Fruit fly (Drosophila melanogaster): Measurements from ENCODE around the gene Hsp70Bc.
A peak's percentile ranks its signal among the peaks of the same experiment; 100 is the strongest.

The Hsp70Bc gene

dm6 chr3R:12542947-12543346 is 34.1 kb downstream of the Hsp70Bc start:
- TF ChIP-seq CG8159 (tag; optimal IDR thresholded peaks at IDR 0.05) (peak; percentile 41), Pif1A (GFP tag; optimal IDR thresholded peaks at IDR 0.05) (no peak), CG9948 (tag; optimal IDR thresholded peaks at IDR 0.05) (no peak), CG15710 (tag; optimal IDR thresholded peaks at IDR 0.05) (no peak), CG12605 (GFP tag; IDR thresholded peaks at IDR 0.05) (no peak), CG17806 (tag; optimal IDR thresholded peaks at IDR 0.05) (no peak), D1 (tag; optimal IDR thresholded peaks at IDR 0.05) (no peak)

- TF ChIP-seq CG17806 (tag; optimal IDR thresholded peaks at IDR 0.05) (no peak), Pif1B (GFP tag; optimal IDR thresholded peaks at IDR 0.05) (no peak), CG15710 (tag; optimal IDR thresholded peaks at IDR 0.05) (no peak), CG32121 (GFP tag; IDR thresholded peaks at IDR 0.05) (no peak), CG13204 (GFP tag; optimal IDR thresholded peaks at IDR 0.05) (no peak), Ets98B (GFP tag; IDR thresholded peaks at IDR 0.05) (no peak), EcR (GFP tag; optimal IDR thresholded peaks at IDR 0.05) (no peak), CG9948 (tag; optimal IDR thresholded peaks at IDR 0.05) (no peak), D1 (tag; optimal IDR thresholded peaks at IDR 0.05) (no peak)
These were observed 39.4 kb downstream of the Hsp70Bc start, which contains the start of gene Octbeta3R for dm6 chr3R:12548229-12548628. TSS of gene Octbeta3R (minus strand) at chr3R:12548229.

All from whole organism, pupa.